Fruit fly (Drosophila melanogaster): Measurements from ENCODE around the gene Ets21C.
A peak's percentile ranks its signal among the peaks of the same experiment; 100 is the strongest.

Gene Ets21C

DNA sequence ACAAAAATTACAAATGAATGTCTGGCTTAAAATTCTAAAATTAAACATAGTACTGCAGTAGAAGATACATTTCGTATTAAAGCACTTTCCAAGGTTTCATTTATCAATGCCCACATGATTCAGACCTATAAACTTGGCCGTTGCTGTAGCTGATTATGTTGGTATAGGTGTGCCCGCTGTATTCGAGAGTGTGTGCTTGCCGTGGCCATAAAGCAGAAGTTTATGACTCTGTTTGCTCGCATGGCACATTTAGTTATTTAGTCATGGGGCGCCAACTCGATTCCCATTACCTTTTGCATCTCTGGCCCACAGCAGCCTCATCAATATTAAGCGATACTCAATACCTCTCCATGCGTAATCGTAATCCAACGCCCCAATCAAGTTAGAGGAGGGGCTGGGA, 39.7 kb downstream of the Ets21C start (continued):
- TF ChIP-seq CG11696 (GFP tag; IDR thresholded peaks at IDR 0.05) (peak; percentile 75), slp2 (GFP tag; optimal IDR thresholded peaks at IDR 0.05) (no peak), CG15073 (GFP tag; optimal IDR thresholded peaks at IDR 0.05) (no peak), CG18599 (GFP tag; optimal IDR thresholded peaks at IDR 0.05) (peak; percentile 10), dmrt11E (tag; optimal IDR thresholded peaks at IDR 0.05) (no peak), ci (GFP tag; IDR thresholded peaks at IDR 0.05) (0 out of 3 replicates have a peak, but pooled peaks have one; percentile 44), Stat92E (GFP tag; optimal IDR thresholded peaks at IDR 0.05) (no peak), CG15269 (tag; optimal IDR thresholded peaks at IDR 0.05) (no peak), CG12744 (GFP tag; optimal IDR thresholded peaks at IDR 0.05) (no peak), CG14710 (tag; optimal IDR thresholded peaks at IDR 0.05) (no peak), CkIIα-i1 (GFP tag; IDR thresholded peaks at IDR 0.05) (no peak), CG17829 (tag; optimal IDR thresholded peaks at IDR 0.05) (no peak), zfh1 (GFP tag; IDR thresholded peaks at IDR 0.05) (0 out of 3 replicates have a peak, but pooled peaks have one; percentile 18), fd102C (GFP tag; optimal IDR thresholded peaks at IDR 0.05) (no peak), CHES-1-like (GFP tag; optimal IDR thresholded peaks at IDR 0.05) (no peak), Hr3 (GFP tag; optimal IDR thresholded peaks at IDR 0.05) (no peak), C15 (GFP tag; IDR thresholded peaks at IDR 0.05) (no peak), HmgD (GFP tag; optimal IDR thresholded peaks at IDR 0.05) (no peak), CG8290 (GFP tag; optimal IDR thresholded peaks at IDR 0.05) (no peak), CG8290 (tag; optimal IDR thresholded peaks at IDR 0.05) (peak in 1 of 2 experiments; percentile 15), chinmo (GFP tag; IDR thresholded peaks at IDR 0.05; ENCODE audit: partially characterized antibody) (0 out of 4 replicates have a peak, but pooled peaks have one; percentile 16), CG14050 (GFP tag; IDR thresholded peaks at IDR 0.05) (0 out of 3 replicates have a peak, but pooled peaks have one; percentile 23), Abd-B (GFP tag; optimal IDR thresholded peaks at IDR 0.05) (peak; percentile 52), PHDP (tag; optimal IDR thresholded peaks at IDR 0.05) (peak; percentile 1), Spps (tag; optimal IDR thresholded peaks at IDR 0.05) (no peak), Ets65A (GFP tag) (peak; percentile 55), Poxn (GFP tag; IDR thresholded peaks at IDR 0.05) (no peak), CG8765 (GFP tag; IDR thresholded peaks at IDR 0.05) (no peak), CG9932 (GFP tag; IDR thresholded peaks at IDR 0.05) (no peak), NfI (GFP tag; optimal IDR thresholded peaks at IDR 0.05) (no peak), CG4707 (GFP tag; optimal IDR thresholded peaks at IDR 0.05) (no peak), unpg (GFP tag; optimal IDR thresholded peaks at IDR 0.05) (peak; percentile 6), Gsc (GFP tag; IDR thresholded peaks at IDR 0.05) (no peak), Doc2 (GFP tag; IDR thresholded peaks at IDR 0.05) (no peak), Dfd (GFP tag; optimal IDR thresholded peaks at IDR 0.05) (no peak), CG11456 (GFP tag; IDR thresholded peaks at IDR 0.05) (no peak), wek (GFP tag; optimal IDR thresholded peaks at IDR 0.05) (no peak), CG5953 (GFP tag; IDR thresholded peaks at IDR 0.05) (0 out of 2 replicates have a peak, but pooled peaks have one; percentile 28), sens (GFP tag) (peak; percentile 13), grau (tag; optimal IDR thresholded peaks at IDR 0.05) (no peak), shn (GFP tag; optimal IDR thresholded peaks at IDR 0.05) (no peak), nau (GFP tag; optimal IDR thresholded peaks at IDR 0.05) (no peak), CG1647 (GFP tag; optimal IDR thresholded peaks at IDR 0.05) (no peak), otp (GFP tag; IDR thresholded peaks at IDR 0.05) (0 out of 3 replicates have a peak, but pooled peaks have one; percentile 7), run (tag; optimal IDR thresholded peaks at IDR 0.05) (no peak), abd-A (tag; optimal IDR thresholded peaks at IDR 0.05) (peak; percentile 46), CG10147 (GFP tag; optimal IDR thresholded peaks at IDR 0.05) (no peak), CG10979 (tag; optimal IDR thresholded peaks at IDR 0.05) (no peak), Oli (tag; optimal IDR thresholded peaks at IDR 0.05) (peak; percentile 32), CG3995 (GFP tag; optimal IDR thresholded peaks at IDR 0.05) (no peak), Oaz (GFP tag; IDR thresholded peaks at IDR 0.05) (no peak), Nf-YB (GFP tag; optimal IDR thresholded peaks at IDR 0.05) (no peak)

Data from whole organism, embryonic.